Worm (Caenorhabditis elegans) whole organism, L4/young adult: ENCODE data around the gene C08D8.7.

ENCODE experiments used
- W03F9.2 ChIP-seq: fragments of 150-350 bp; optimal IDR thresholded peaks from 2 replicates; lab custom pipeline; 2014; ENCODE audit warnings: missing biosample characterization, missing genetic modification characterization
- him-1 ChIP-seq: sonication (generic microtip); optimal IDR thresholded peaks from 2 replicates; lab custom pipeline; 2016; ENCODE audit warnings: missing genotype, missing genetic modification reagents, missing genetic modification characterization, missing compliant biosample characterization

DNA sequence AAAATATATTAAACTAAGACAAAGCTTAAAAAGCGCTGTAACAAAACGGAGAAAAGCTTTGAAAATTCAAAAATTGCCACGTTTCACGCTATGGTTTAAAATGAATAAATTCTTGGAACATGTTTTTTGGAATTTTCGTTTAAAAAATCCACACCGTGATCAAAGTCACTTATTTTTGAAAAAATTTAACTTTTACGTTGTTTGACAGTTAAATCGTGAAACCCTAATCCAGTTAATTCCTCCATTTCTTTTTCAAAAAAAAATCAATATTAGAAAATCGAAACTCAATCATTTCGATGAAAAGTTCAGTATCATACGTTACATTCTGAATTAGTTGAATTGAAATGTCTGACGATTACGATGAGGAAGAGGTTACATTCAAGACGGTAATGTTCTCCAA, 34.8 kb downstream of the C08D8.7 start, which contains the start of gene F38E1.3:
- no peak for TF ChIP-seq W03F9.2 (tag; lab: Kevin White, UChicago)
- no peak for TF ChIP-seq him-1 (tag; lab: Kevin White, UChicago)
